Worm (Caenorhabditis elegans) whole organism, late embryonic: Measurements from ENCODE around the gene F54B8.1.

Source experiments
- C38D4.7 ChIP-seq: fragments of 200-800 bp; sonication (Bioruptor generic); optimal IDR thresholded peaks from 2 replicates; lab custom pipeline; 2018; ENCODE audit warnings: mild to moderate bottlenecking, missing genetic modification characterization, moderate library complexity, missing compliant biosample characterization
- F13H6.1 ChIP-seq: sonication (generic microtip); optimal IDR thresholded peaks from 2 replicates; lab custom pipeline; 2016; ENCODE audit warnings: missing genetic modification characterization, missing compliant biosample characterization
- ceh-45 ChIP-seq: fragments of 200-800 bp; sonication (Bioruptor generic); IDR thresholded peaks from 2 replicates; pipeline ENCODE4 v1.3.6; 2022; ENCODE audit warnings: missing genetic modification reagents, missing genetic modification characterization, missing compliant biosample characterization
- dmd-4 ChIP-seq: sonication (generic microtip); optimal IDR thresholded peaks from 2 replicates; lab custom pipeline; 2016; ENCODE audit warnings: borderline replicate concordance, missing genetic modification characterization, missing compliant biosample characterization
- nhr-11 ChIP-seq: fragments of 150-350 bp; optimal IDR thresholded peaks from 2 replicates; lab custom pipeline; 2014; ENCODE audit warnings: missing biosample characterization, missing genetic modification characterization
- pha-4 ChIP-seq: fragments of 150-350 bp; optimal IDR thresholded peaks from 2 replicates; lab custom pipeline; 2018; ENCODE audit warnings: missing biosample characterization, missing genetic modification reagents, missing genetic modification characterization
- ztf-16 ChIP-seq: sonication (generic microtip); optimal IDR thresholded peaks from 2 replicates; lab custom pipeline; 2017; ENCODE audit warnings: missing genetic modification characterization, missing compliant biosample characterization

DNA sequence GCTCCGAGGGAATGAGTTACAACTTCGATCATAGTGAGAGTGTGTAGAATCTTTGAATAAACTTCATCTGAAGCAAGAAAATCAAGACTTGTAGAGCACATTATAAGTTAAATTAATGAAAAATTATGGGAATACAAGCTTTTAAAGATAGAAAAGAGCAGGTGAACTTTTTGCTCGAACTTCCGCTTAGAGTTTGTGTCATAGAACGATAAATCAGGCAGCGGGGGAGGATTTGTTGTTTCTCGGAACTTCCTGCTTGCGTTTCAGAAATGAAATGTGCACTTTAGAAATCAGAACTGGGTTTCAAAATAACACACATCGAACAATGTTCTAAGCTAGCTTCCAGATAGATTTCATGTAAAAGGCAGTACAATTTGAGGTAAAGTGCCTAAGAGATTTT lies 30.5 kb downstream of the F54B8.1 start, which contains the start of gene srh-149:
- TF ChIP-seq dmd-4 (tag; lab: Kevin White, UChicago) (no peak), ztf-16 (tag; lab: Kevin White, UChicago) (no peak), pha-4 (tag; lab: Kevin White, UChicago) (no peak), C38D4.7 (no peak), nhr-11 (tag; lab: Kevin White, UChicago) (no peak), F13H6.1 (no peak), ceh-45 (GFP tag; lab: Robert Waterston, UW) (no peak)
